Worm (Caenorhabditis elegans) whole organism, young adult: ENCODE results near the gene srf-3.

ENCODE experiments used
- C17E4.6 ChIP-seq: fragments of 200-800 bp; sonication (Bioruptor generic); IDR thresholded peaks from 2 replicates; pipeline ENCODE4 v1.3.6; 2022; ENCODE audit warnings: missing genetic modification reagents, missing genetic modification characterization, missing compliant biosample characterization
- F33H1.4 ChIP-seq: fragments of 200-800 bp; sonication (Bioruptor generic); IDR thresholded peaks from 2 replicates; pipeline ENCODE4 v1.3.6; 2022; ENCODE audit warnings: missing genetic modification reagents, missing genetic modification characterization, missing compliant biosample characterization
- F57A8.1 ChIP-seq: fragments of 200-800 bp; sonication (Bioruptor generic); optimal IDR thresholded peaks from 2 replicates; lab custom pipeline; 2018; ENCODE audit warnings: mild to moderate bottlenecking, missing genetic modification characterization, moderate library complexity, missing compliant biosample characterization
- Y53G8AR.9 ChIP-seq: fragments of 200-800 bp; sonication (Bioruptor generic); conservative IDR thresholded peaks from 2 replicates; pipeline ENCODE4 v1.3.6; 2022; ENCODE audit warnings: missing genetic modification reagents, missing genetic modification characterization, missing compliant biosample characterization
- ZK185.1 ChIP-seq: sonication (generic microtip); optimal IDR thresholded peaks from 2 replicates; lab custom pipeline; 2016; ENCODE audit warnings: mild to moderate bottlenecking, missing genetic modification characterization, missing compliant biosample characterization; ENCODE audit not compliant: poor library complexity, severe bottlenecking
- athp-1 ChIP-seq: sonication (generic microtip); optimal IDR thresholded peaks from 2 replicates; lab custom pipeline; 2017; ENCODE audit warnings: mild to moderate bottlenecking, missing genetic modification characterization, missing compliant biosample characterization
- cebp-1 ChIP-seq, 2 experiments: fragments of 200-800 bp in 1 of 2; sonication (Bioruptor generic) in 1 of 2; sonication (generic microtip) in 1 of 2; IDR thresholded peaks in 1 of 2; optimal IDR thresholded peaks in 1 of 2; 2 replicates each; pipeline versions ENCODE4 v1.3.6 to Lab custom; 2017 to 2022; ENCODE audit warnings: missing compliant biosample characterization in 2 of 2, missing genetic modification characterization in 2 of 2, mild to moderate bottlenecking in 1 of 2, missing genetic modification reagents in 1 of 2, moderate library complexity in 1 of 2
- ceh-100 ChIP-seq: fragments of 200-800 bp; sonication (Bioruptor generic); IDR thresholded peaks from 2 replicates; pipeline ENCODE4 v1.3.6; 2022; ENCODE audit warnings: missing genetic modification reagents, missing genetic modification characterization, missing compliant biosample characterization
- ceh-27 ChIP-seq: fragments of 200-800 bp; sonication (Bioruptor generic); optimal IDR thresholded peaks from 2 replicates; lab custom pipeline; 2018; ENCODE audit warnings: mild to moderate bottlenecking, missing genetic modification characterization, moderate library complexity, missing compliant biosample characterization
- ceh-40 ChIP-seq: fragments of 200-800 bp; sonication (Bioruptor generic); IDR thresholded peaks from 2 replicates; pipeline ENCODE4 v1.3.6; 2022; ENCODE audit warnings: missing genetic modification characterization, missing compliant biosample characterization
- ceh-58 ChIP-seq: fragments of 200-800 bp; sonication (Bioruptor generic); IDR thresholded peaks from 2 replicates; pipeline ENCODE4 v1.3.6; 2022; ENCODE audit warnings: missing genetic modification characterization, missing compliant biosample characterization
- hlh-12 ChIP-seq: sonication (generic microtip); optimal IDR thresholded peaks from 2 replicates; lab custom pipeline; 2016; ENCODE audit warnings: missing genetic modification characterization, missing compliant biosample characterization
- let-526 ChIP-seq: fragments of 200-800 bp; sonication (Bioruptor generic); IDR thresholded peaks from 2 replicates; pipeline ENCODE4 v1.3.6; 2022; ENCODE audit warnings: missing genetic modification reagents, missing genetic modification characterization, missing compliant biosample characterization
- mes-4 ChIP-seq: sonication (generic microtip); optimal IDR thresholded peaks from 2 replicates; lab custom pipeline; 2016; ENCODE audit warnings: missing genotype, missing genetic modification characterization, missing compliant biosample characterization
- mxl-1 ChIP-seq: sonication (generic microtip); optimal IDR thresholded peaks from 2 replicates; lab custom pipeline; 2016; ENCODE audit warnings: missing genetic modification characterization, missing compliant biosample characterization
- nfya-2 ChIP-seq: fragments of 200-800 bp; sonication (Bioruptor generic); IDR thresholded peaks from 2 replicates; pipeline ENCODE4 v1.3.6; 2022; ENCODE audit warnings: missing genetic modification reagents, missing genetic modification characterization, missing compliant biosample characterization
- nhr-120 ChIP-seq: fragments of 200-800 bp; sonication (Bioruptor generic); IDR thresholded peaks from 2 replicates; pipeline ENCODE4 v1.3.6; 2022; ENCODE audit warnings: missing genetic modification characterization, missing compliant biosample characterization
- nhr-27 ChIP-seq: fragments of 200-800 bp; sonication (Bioruptor generic); optimal IDR thresholded peaks from 2 replicates; lab custom pipeline; 2018; ENCODE audit warnings: mild to moderate bottlenecking, missing genetic modification characterization, moderate library complexity, missing compliant biosample characterization
- nhr-80 ChIP-seq: sonication (generic microtip); optimal IDR thresholded peaks from 2 replicates; lab custom pipeline; 2016; ENCODE audit warnings: missing genetic modification characterization, missing compliant biosample characterization
- pha-4 ChIP-seq: fragments of 150-350 bp; sonication (generic microtip); optimal IDR thresholded peaks from 2 replicates; lab custom pipeline; 2014; ENCODE audit warnings: missing biosample characterization, missing genetic modification reagents, missing genetic modification characterization
- snpc-1.1 ChIP-seq: sonication (generic microtip); optimal IDR thresholded peaks from 2 replicates; lab custom pipeline; 2017; ENCODE audit warnings: missing genetic modification characterization, mild to moderate bottlenecking, missing compliant biosample characterization, antibody characterized with exemption, moderate library complexity, missing genotype, missing genetic modification reagents; ENCODE audit not compliant: insufficient read depth
- sptf-2 ChIP-seq: fragments of 200-800 bp; sonication (Bioruptor generic); optimal IDR thresholded peaks from 2 replicates; lab custom pipeline; 2018; ENCODE audit warnings: mild to moderate bottlenecking, missing genetic modification characterization, missing compliant biosample characterization
- tlf-1 ChIP-seq: fragments of 200-800 bp; sonication (Bioruptor generic); optimal IDR thresholded peaks from 2 replicates; lab custom pipeline; 2018; ENCODE audit warnings: mild to moderate bottlenecking, missing genetic modification characterization, missing compliant biosample characterization
- ztf-22 ChIP-seq: fragments of 200-800 bp; sonication (Bioruptor generic); optimal IDR thresholded peaks from 2 replicates; lab custom pipeline; 2018; ENCODE audit warnings: mild to moderate bottlenecking, missing genetic modification characterization, moderate library complexity, missing compliant biosample characterization
- ztf-25 ChIP-seq: fragments of 200-800 bp; sonication (Bioruptor generic); IDR thresholded peaks from 2 replicates; pipeline ENCODE4 v1.3.6; 2022; ENCODE audit warnings: missing genetic modification reagents, missing genetic modification characterization, missing compliant biosample characterization
- ztf-28 ChIP-seq: fragments of 200-800 bp; sonication (Bioruptor generic); IDR thresholded peaks from 2 replicates; pipeline ENCODE4 v1.3.6; 2022; ENCODE audit warnings: missing genetic modification reagents, missing genetic modification characterization, missing compliant biosample characterization
- ztf-6 ChIP-seq: fragments of 200-800 bp; sonication (Bioruptor generic); IDR thresholded peaks from 2 replicates; pipeline ENCODE4 v1.3.6; 2022; ENCODE audit warnings: missing genetic modification reagents, missing genetic modification characterization, missing compliant biosample characterization

The srf-3 gene

DNA sequence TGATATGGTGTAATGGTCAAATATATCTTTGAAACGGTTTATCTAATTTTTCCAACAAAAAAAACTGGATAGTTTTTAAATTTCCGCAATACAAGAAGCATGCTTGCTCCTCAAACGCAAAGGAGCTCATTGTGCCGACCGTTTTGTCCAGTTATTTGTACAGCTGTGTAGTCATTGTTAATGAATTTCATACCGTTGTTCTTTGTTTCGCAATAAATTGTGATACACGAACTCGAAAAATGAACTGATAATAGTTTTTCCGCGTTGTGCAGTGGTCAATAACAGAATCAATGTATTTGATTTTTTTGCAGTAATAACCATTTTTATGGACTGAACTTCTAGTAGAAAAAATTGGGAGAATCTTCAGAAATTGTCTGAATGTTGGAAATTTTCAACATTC is 49.5 kb downstream of the srf-3 start:
- TF ChIP-seq cebp-1 (GFP tag; IDR thresholded peaks at IDR 0.05; lab: Robert Waterston, UW) (no peak), cebp-1 (tag; optimal IDR thresholded peaks at IDR 0.05; lab: Kevin White, UChicago) (peak; percentile 37), nhr-120 (GFP tag; lab: Robert Waterston, UW) (no peak)

DNA sequence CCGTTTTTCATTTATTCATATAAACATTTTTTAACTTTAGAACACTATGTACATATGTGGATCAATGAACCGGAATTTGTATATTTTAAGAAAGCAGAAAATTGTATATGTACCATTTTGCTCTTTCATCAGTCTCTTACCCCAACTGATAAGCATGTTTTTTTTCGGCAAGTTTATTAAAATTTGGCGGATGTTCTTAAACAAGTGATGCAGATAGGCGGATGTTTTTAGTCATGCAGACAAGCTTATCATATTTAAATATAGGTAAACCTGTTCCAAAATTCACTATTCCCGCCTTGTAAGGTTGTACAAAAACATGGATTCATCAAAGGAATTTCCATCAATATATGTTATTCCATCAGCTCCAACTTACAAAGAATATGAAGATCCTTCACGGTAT is 50.1 kb downstream of the srf-3 start, which contains the start of gene K08D8.9:
Gene K08D8.9, plus strand, starts transcription at position 301 of the 400 bp plus-strand sequence.
- TF ChIP-seq athp-1 (tag; lab: Kevin White, UChicago), result no peak
- TF ChIP-seq cebp-1 (GFP tag; IDR thresholded peaks at IDR 0.05; lab: Robert Waterston, UW), result no peak
- TF ChIP-seq cebp-1 (tag; optimal IDR thresholded peaks at IDR 0.05; lab: Kevin White, UChicago), result no peak
- TF ChIP-seq pha-4, result no peak
- no peak for TF ChIP-seq ztf-25
- no peak for TF ChIP-seq ceh-27

DNA sequence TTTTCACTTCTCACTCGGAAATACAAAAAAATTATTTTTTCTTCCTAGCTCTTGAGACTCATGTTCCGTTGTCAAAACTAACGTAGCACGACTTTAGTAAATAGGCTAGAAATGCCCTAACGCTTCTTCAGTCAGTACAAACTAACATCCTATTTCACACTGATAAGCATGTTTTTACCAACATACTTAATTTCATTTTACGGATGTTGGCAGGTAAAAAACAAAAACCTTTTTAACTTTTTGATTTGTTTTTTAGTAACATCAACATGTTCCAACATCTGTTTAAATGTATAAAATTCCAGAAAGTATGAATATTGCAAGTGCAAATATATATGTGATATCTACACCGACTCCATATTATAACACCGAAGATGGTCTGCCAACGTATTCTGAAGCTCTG is 51.0 kb downstream of the srf-3 start, which contains the start of gene K08D8.10:
Gene K08D8.10, plus strand, starts transcription at position 301 of the 400 bp plus-strand sequence.
- TF ChIP-seq nfya-2 (GFP tag; lab: Robert Waterston, UW) (no peak), C17E4.6 (GFP tag; lab: Robert Waterston, UW) (no peak), F57A8.1 (no peak), tlf-1 (GFP tag; lab: Kevin White, UChicago) (no peak), ztf-6 (no peak), mxl-1 (tag; lab: Kevin White, UChicago) (no peak), ztf-22 (no peak), hlh-12 (tag; lab: Kevin White, UChicago) (no peak), ceh-40 (GFP tag; lab: Robert Waterston, UW) (no peak), snpc-1.1 (tag; lab: Kevin White, UChicago) (no peak), ceh-58 (GFP tag; lab: Robert Waterston, UW) (no peak), ceh-100 (GFP tag; lab: Robert Waterston, UW) (no peak), Y53G8AR.9 (GFP tag; lab: Robert Waterston, UW) (no peak)

DNA sequence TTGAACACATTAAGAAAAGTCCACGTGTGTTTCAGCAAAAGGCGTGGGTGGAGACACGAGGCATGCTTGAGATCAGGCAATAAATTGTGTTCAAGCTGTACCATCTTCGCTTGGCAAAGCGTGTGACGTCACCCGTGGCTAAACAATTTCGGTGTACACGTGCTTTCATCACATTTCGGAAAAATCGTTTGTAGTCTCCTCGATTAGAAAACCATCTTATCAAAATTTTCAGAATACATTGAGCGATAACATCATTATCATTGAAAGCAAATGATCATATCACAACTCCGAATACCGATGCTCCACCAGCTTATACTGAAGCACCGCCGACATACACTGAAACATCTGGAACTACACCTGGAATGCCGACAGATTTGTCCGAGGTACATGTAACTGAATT is 52.3 kb downstream of the srf-3 start:
- TF ChIP-seq nhr-80 (tag; lab: Kevin White, UChicago) (peak; percentile 18), ZK185.1 (tag; lab: Kevin White, UChicago) (no peak), F33H1.4 (GFP tag; lab: Robert Waterston, UW) (no peak), mes-4 (no peak), let-526 (no peak), pha-4 (no peak)

DNA sequence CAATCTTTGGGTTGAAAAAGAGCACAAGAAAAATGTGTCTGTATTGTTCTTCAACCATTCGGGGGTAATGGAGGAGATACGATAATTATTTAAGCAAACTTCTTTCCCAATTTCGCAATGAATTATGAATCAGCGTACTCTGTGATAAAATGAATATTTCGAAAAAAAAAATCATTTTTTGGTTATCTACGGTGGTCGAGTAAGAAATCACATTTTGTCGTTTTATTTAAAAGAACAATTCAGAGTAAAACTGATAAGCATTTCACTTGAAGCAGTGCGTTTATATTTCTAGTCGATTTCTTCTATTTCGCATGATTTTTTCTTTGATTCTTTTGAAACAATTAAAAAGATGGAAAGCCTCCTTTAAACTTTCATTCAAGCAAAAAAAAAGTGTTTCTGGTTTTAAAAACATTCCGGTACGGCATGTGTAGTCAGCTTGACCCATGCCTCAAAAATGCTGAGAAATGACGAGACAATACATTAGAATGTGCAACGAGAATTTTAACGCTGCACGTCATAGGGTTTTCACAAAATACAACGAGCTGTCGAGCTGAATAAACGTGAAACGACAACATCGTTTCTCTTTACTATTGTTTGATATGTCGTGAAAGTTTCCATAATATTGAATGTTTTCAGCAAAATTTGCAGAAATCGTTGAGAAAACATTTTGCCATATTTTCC is 53.3 kb downstream of the srf-3 start, which contains the start of gene K08D8.2:
Gene K08D8.2, plus strand, starts transcription at position 631 of the 681 bp plus-strand sequence.
- TF ChIP-seq sptf-2 (GFP tag; lab: Kevin White, UChicago) (no peak), snpc-1.1 (tag; lab: Kevin White, UChicago) (no peak), cebp-1 (GFP tag; IDR thresholded peaks at IDR 0.05; lab: Robert Waterston, UW) (0 out of 2 replicates have a peak, but pooled peaks have one; percentile 23), cebp-1 (tag; optimal IDR thresholded peaks at IDR 0.05; lab: Kevin White, UChicago) (peak; percentile 10), nhr-27 (tag; lab: Kevin White, UChicago) (no peak), nhr-80 (tag; lab: Kevin White, UChicago) (peak; percentile 37), mxl-1 (tag; lab: Kevin White, UChicago) (no peak), ztf-28 (GFP tag; lab: Robert Waterston, UW) (no peak)
- TF ChIP-seq, all 124 proteins: peak for 2

DNA sequence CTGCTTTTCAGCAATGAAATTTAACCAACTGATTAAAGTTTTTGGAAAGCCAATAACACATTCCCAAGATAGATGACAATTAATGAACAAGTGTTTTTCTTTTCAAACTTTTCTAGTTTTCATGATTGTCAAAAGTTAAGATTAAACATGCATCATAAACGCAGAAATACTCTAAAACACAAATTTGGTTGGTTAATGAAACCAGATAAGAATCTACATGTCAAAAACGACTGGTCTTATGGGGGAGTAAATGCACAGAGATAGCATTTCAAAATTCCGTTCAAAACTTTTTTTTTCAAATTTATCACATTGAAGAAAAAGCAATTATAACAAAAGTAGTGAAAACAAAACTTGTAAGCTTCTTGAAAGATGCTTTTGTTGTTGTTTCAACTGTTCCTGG is 54.4 kb downstream of the srf-3 start:
- TF ChIP-seq nhr-80 (tag; lab: Kevin White, UChicago), result peak; percentile 43
- TF ChIP-seq cebp-1 (GFP tag; IDR thresholded peaks at IDR 0.05; lab: Robert Waterston, UW), result no peak
- no peak for TF ChIP-seq cebp-1 (tag; optimal IDR thresholded peaks at IDR 0.05; lab: Kevin White, UChicago)
